Fruit fly (Drosophila melanogaster): ENCODE results near the gene AP-1gamma.

DNA sequence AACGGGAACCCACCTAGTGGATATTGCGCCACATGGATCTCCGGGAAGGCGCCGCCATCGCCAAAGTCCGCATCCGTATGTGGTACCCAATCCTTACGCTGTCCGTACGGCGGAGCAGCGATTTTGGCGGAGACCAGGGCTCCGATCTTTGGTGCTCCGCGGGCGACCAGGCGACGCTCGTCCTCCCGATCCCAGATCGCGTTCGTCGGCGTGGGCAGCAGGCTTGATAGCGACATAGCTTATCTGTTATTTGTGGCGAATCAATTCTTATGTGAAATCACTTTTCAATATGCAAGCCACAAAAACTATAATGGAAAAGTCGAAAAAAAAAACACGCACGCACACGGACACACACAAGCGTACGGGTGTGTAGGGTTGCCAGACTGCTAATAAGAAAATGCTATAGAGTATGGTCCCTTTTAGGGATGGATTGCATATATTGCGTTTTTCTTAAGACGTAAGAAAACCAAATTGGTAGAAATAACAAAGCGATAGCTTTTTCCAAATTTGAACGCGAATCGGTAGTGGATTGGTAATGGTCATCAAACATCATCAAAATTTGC, 2.2 kb upstream of the AP-1gamma start, which contains the start of gene Bx42:
- TF ChIP-seq Dll (optimal IDR thresholded peaks at IDR 0.05) (no peak), psq (optimal IDR thresholded peaks at IDR 0.05) (no peak)

All from whole organism.